Worm (Caenorhabditis elegans) whole organism, L4 larva: Measurements from ENCODE around the gene C08E8.4.

Experiments
- D1046.2 ChIP-seq: fragments of 200-800 bp; sonication (Bioruptor generic); IDR thresholded peaks from 2 replicates; pipeline ENCODE4 v1.3.6; 2022; ENCODE audit warnings: missing genetic modification characterization, missing compliant biosample characterization
- F49E8.2 ChIP-seq: sonication (generic microtip); optimal IDR thresholded peaks from 2 replicates; lab custom pipeline; 2016; ENCODE audit warnings: missing compliant biosample characterization, mild to moderate bottlenecking, missing genetic modification characterization, borderline replicate concordance
- T20F7.1 ChIP-seq: fragments of 200-800 bp; sonication (Bioruptor generic); optimal IDR thresholded peaks from 2 replicates; lab custom pipeline; 2018; ENCODE audit warnings: mild to moderate bottlenecking, missing genetic modification characterization, missing compliant biosample characterization
- Y105C5A.15 ChIP-seq: fragments of 200-800 bp; sonication (Bioruptor generic); IDR thresholded peaks from 2 replicates; pipeline ENCODE4 v1.3.6; 2022; ENCODE audit warnings: missing genetic modification characterization, missing compliant biosample characterization
- aly-2 ChIP-seq: sonication (generic microtip); optimal IDR thresholded peaks from 2 replicates; lab custom pipeline; 2018; ENCODE audit warnings: missing biosample characterization, missing genetic modification characterization
- arid-1 ChIP-seq: fragments of 200-800 bp; sonication (Bioruptor generic); conservative IDR thresholded peaks from 2 replicates; pipeline ENCODE4 v1.3.6; 2022; ENCODE audit warnings: missing genetic modification reagents, missing genetic modification characterization, missing compliant biosample characterization
- ceh-44 ChIP-seq: fragments of 200-800 bp; sonication (Bioruptor generic); IDR thresholded peaks from 2 replicates; pipeline ENCODE4 v1.3.6; 2022; ENCODE audit warnings: missing genetic modification reagents, missing genetic modification characterization, missing compliant biosample characterization
- ceh-62 ChIP-seq: sonication (generic microtip); optimal IDR thresholded peaks from 2 replicates; lab custom pipeline; 2017; ENCODE audit warnings: missing biosample characterization, missing genetic modification characterization
- egl-27 ChIP-seq: sonication (generic microtip); optimal IDR thresholded peaks from 3 replicates; lab custom pipeline; 2017; ENCODE audit warnings: missing biosample characterization, missing genetic modification reagents, missing genetic modification characterization
- fos-1 ChIP-seq: fragments of 150-350 bp; optimal IDR thresholded peaks from 2 replicates; lab custom pipeline; 2014; ENCODE audit warnings: missing biosample characterization, missing genetic modification characterization
- hif-1 ChIP-seq, 2 experiments: sonication (generic microtip); optimal IDR thresholded peaks; 2 replicates each; lab custom pipeline; 2016 to 2017; ENCODE audit warnings: missing compliant biosample characterization in 2 of 2, missing genetic modification characterization in 2 of 2, missing genetic modification reagents in 2 of 2, missing genotype in 2 of 2, mild to moderate bottlenecking in 1 of 2
- lim-7 ChIP-seq: fragments of 200-800 bp; sonication (Bioruptor generic); IDR thresholded peaks from 2 replicates; pipeline ENCODE4 v1.3.6; 2022; ENCODE audit warnings: missing genetic modification characterization, missing compliant biosample characterization
- lin-1 ChIP-seq: fragments of 200-800 bp; sonication (Bioruptor generic); IDR thresholded peaks from 2 replicates; pipeline ENCODE4 v1.3.6; 2022; ENCODE audit warnings: missing genetic modification reagents, missing genetic modification characterization, missing compliant biosample characterization
- lir-3 ChIP-seq: sonication (generic microtip); optimal IDR thresholded peaks from 2 replicates; lab custom pipeline; 2016; ENCODE audit warnings: mild to moderate bottlenecking, missing genetic modification characterization, missing compliant biosample characterization
- lsy-2 ChIP-seq, 2 experiments: fragments of 150-350 bp in 1 of 2; sonication (generic microtip) in 1 of 2; optimal IDR thresholded peaks; 2 replicates each; lab custom pipeline; 2014 to 2017; ENCODE audit warnings: missing biosample characterization in 2 of 2, missing genetic modification characterization in 2 of 2
- nhr-11 ChIP-seq: fragments of 150-350 bp; optimal IDR thresholded peaks from 2 replicates; lab custom pipeline; 2014; ENCODE audit warnings: missing biosample characterization, missing genetic modification characterization
- nhr-111 ChIP-seq: fragments of 200-800 bp; sonication (Bioruptor generic); optimal IDR thresholded peaks from 2 replicates; lab custom pipeline; 2018; ENCODE audit warnings: mild to moderate bottlenecking, missing genetic modification characterization, missing compliant biosample characterization
- nhr-25 ChIP-seq: sonication (generic microtip); optimal IDR thresholded peaks from 2 replicates; lab custom pipeline; 2017; ENCODE audit warnings: missing genetic modification characterization, mild to moderate bottlenecking, missing compliant biosample characterization, antibody characterized with exemption, moderate library complexity, borderline replicate concordance; ENCODE audit not compliant: insufficient read depth
- nhr-28 ChIP-seq: fragments of 150-350 bp; optimal IDR thresholded peaks from 2 replicates; lab custom pipeline; 2014; ENCODE audit warnings: missing biosample characterization, missing genetic modification characterization
- pha-4 ChIP-seq, 2 experiments: fragments of 150-350 bp in 1 of 2; fragments of 200-800 bp in 1 of 2; sonication (Bioruptor generic) in 1 of 2; IDR thresholded peaks in 1 of 2; optimal IDR thresholded peaks in 1 of 2; 2 replicates each; pipeline versions ENCODE4 v1.3.6 to Lab custom; 2014 to 2022; ENCODE audit warnings: missing genetic modification characterization in 2 of 2, missing genetic modification reagents in 2 of 2, missing biosample characterization in 1 of 2, missing compliant biosample characterization in 1 of 2
- php-3 ChIP-seq: fragments of 200-800 bp; sonication (Bioruptor generic); IDR thresholded peaks from 2 replicates; pipeline ENCODE4 v1.3.6; 2022; ENCODE audit warnings: missing genetic modification reagents, missing genetic modification characterization, missing compliant biosample characterization
- saeg-2 ChIP-seq: fragments of 200-800 bp; sonication (Bioruptor generic); IDR thresholded peaks from 2 replicates; pipeline ENCODE4 v1.3.6; 2022; ENCODE audit warnings: missing genetic modification reagents, missing genetic modification characterization, missing compliant biosample characterization
- set-16 ChIP-seq: fragments of 200-800 bp; sonication (Bioruptor generic); IDR thresholded peaks from 2 replicates; pipeline ENCODE4 v1.3.6; 2022; ENCODE audit warnings: missing genetic modification reagents, missing genetic modification characterization, missing compliant biosample characterization
- spr-1 ChIP-seq: sonication (generic microtip); optimal IDR thresholded peaks from 2 replicates; lab custom pipeline; 2016; ENCODE audit warnings: mild to moderate bottlenecking, missing genetic modification characterization, missing compliant biosample characterization
- spr-3 ChIP-seq: fragments of 200-800 bp; sonication (Bioruptor generic); optimal IDR thresholded peaks from 2 replicates; lab custom pipeline; 2018; ENCODE audit warnings: mild to moderate bottlenecking, missing genetic modification characterization, missing compliant biosample characterization
- tra-1 ChIP-seq: fragments of 200-800 bp; sonication (Bioruptor generic); IDR thresholded peaks from 2 replicates; pipeline ENCODE4 v1.3.6; 2022; ENCODE audit warnings: missing genetic modification reagents, missing genetic modification characterization, missing compliant biosample characterization
- unc-130 ChIP-seq: sonication (generic microtip); optimal IDR thresholded peaks from 2 replicates; lab custom pipeline; 2016; ENCODE audit warnings: missing genetic modification reagents, missing genetic modification characterization, missing compliant biosample characterization
- vab-7 ChIP-seq: fragments of 200-800 bp; sonication (Bioruptor generic); IDR thresholded peaks from 2 replicates; pipeline ENCODE4 v1.3.6; 2022; ENCODE audit warnings: missing genetic modification reagents, missing genetic modification characterization, missing compliant biosample characterization
- zip-2 ChIP-seq: fragments of 150-350 bp; optimal IDR thresholded peaks from 2 replicates; lab custom pipeline; 2014; ENCODE audit warnings: missing biosample characterization, missing genetic modification characterization

Gene C08E8.4

ce11 chrV:18412887-18413286, 41.2 kb downstream of the C08E8.4 start, which contains the start of gene ZK262.2:
Gene ZK262.2, minus strand, starts transcription at chrV:18412987.
- TF ChIP-seq nhr-28 (peak; percentile 9), egl-27 (tag; lab: Kevin White, UChicago) (no peak)
- TF ChIP-seq, all 104 proteins: peak for 1

DNA sequence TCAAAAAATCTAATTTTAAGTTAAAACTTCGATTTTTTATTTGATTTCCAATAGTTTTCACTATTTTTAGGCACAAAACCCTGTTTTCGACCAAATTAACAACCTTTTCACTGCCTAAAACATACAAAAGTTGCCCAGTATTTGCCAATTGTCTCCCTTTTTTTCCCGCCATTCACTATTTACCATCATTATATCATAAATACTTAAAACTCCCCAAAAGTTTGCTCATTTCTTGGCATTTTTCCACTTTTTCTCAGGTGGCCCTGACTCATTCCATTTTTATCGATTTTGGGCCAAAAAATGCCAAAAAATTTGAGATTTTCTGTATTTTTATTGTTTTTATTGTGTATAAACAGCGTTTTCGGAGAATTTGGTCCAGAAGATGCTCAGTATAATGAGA, 42.4 kb downstream of the C08E8.4 start, which contains the start of gene txt-8:
TSS of gene txt-8 (plus strand) at position 301 of the 400 bp plus-strand sequence.
- TF ChIP-seq arid-1 (GFP tag; lab: Robert Waterston, UW), result no peak
- no peak for TF ChIP-seq pha-4 (GFP tag; IDR thresholded peaks at IDR 0.05; lab: Robert Waterston, UW)
- no peak for TF ChIP-seq pha-4 (tag; optimal IDR thresholded peaks at IDR 0.05; lab: Kevin White, UChicago)
- TF ChIP-seq vab-7, result no peak
- no peak for TF ChIP-seq spr-3
- TF ChIP-seq hif-1 (tag; optimal IDR thresholded peaks at IDR 0.05; lab: Kevin White, UChicago), result no peak
- TF ChIP-seq fos-1, result no peak
- TF ChIP-seq lsy-2 (tag; optimal IDR thresholded peaks at IDR 0.05; lab: Kevin White, UChicago), result no peak
- no peak for TF ChIP-seq nhr-111
- TF ChIP-seq tra-1 (GFP tag; lab: Robert Waterston, UW), result no peak
- no peak for TF ChIP-seq unc-130 (GFP tag; lab: Kevin White, UChicago)
- TF ChIP-seq lir-3 (tag; lab: Kevin White, UChicago), result no peak
- TF ChIP-seq Y105C5A.15 (GFP tag; lab: Robert Waterston, UW), result no peak
- no peak for TF ChIP-seq spr-1
- TF ChIP-seq lim-7, result no peak
- no peak for TF ChIP-seq saeg-2 (GFP tag; lab: Robert Waterston, UW)
- TF ChIP-seq aly-2 (tag; lab: Kevin White, UChicago), result no peak
- TF ChIP-seq zip-2, result no peak
- TF ChIP-seq, all 104 proteins: peak for 0

ce11 chrV:18415878-18416277, 44.2 kb downstream of the C08E8.4 start:
- TF ChIP-seq set-16 (GFP tag; lab: Robert Waterston, UW), result peak; percentile 93
- TF ChIP-seq, all 104 proteins: peak for 1; not testable (repeated sequence) for 103

DNA sequence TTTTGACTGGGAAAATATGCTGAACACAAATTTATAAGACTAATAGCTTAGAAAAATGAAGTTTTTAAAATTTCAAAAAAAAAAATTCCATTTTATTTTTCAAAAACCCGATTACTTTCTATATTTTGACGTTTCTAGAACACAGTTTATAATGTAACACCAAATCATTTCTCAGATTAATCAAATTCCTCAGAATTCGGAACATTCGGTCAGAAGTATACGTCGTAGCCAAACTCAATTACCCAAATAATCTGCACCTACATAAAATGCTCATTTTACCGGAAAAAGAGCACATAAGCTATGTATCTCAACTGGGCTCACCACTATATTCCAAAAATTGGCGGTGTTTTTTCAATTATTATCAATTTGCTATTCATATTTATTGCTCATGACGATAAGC, 49.2 kb downstream of the C08E8.4 start, which contains the start of gene srj-26:
TSS of gene srj-26 (plus strand) at position 301 of the 400 bp plus-strand sequence.
- no peak for TF ChIP-seq lin-1 (GFP tag; lab: Robert Waterston, UW)
- no peak for TF ChIP-seq hif-1 (tag; optimal IDR thresholded peaks at IDR 0.05; lab: Kevin White, UChicago)
- TF ChIP-seq ceh-44, result no peak
- TF ChIP-seq nhr-25 (tag; lab: Kevin White, UChicago), result no peak
- TF ChIP-seq F49E8.2 (tag; lab: Kevin White, UChicago), result no peak
- no peak for TF ChIP-seq D1046.2
- no peak for TF ChIP-seq egl-27 (tag; lab: Kevin White, UChicago)
- no peak for TF ChIP-seq php-3 (GFP tag; lab: Robert Waterston, UW)
- no peak for TF ChIP-seq ceh-62
- no peak for TF ChIP-seq T20F7.1 (GFP tag; lab: Kevin White, UChicago)
- no peak for TF ChIP-seq nhr-11 (tag; lab: Kevin White, UChicago)
- TF ChIP-seq fos-1, result no peak
- no peak for TF ChIP-seq lir-3 (tag; lab: Kevin White, UChicago)
